Worm (Caenorhabditis elegans) whole organism, young adult: Measurements from ENCODE around the gene glb-5.
A peak's percentile ranks its signal among the peaks of the same experiment; 100 is the strongest.

Experiments used
- B0035.1 ChIP-seq: sonication (generic microtip); optimal IDR thresholded peaks from 2 replicates; lab custom pipeline; 2016; ENCODE audit warnings: missing genetic modification characterization, mild to moderate bottlenecking, missing compliant biosample characterization, missing genotype, missing genetic modification reagents
- B0261.1 ChIP-seq: sonication (generic microtip); optimal IDR thresholded peaks from 2 replicates; lab custom pipeline; 2016; ENCODE audit warnings: mild to moderate bottlenecking, missing genetic modification characterization, moderate library complexity, missing compliant biosample characterization
- D2030.7 ChIP-seq: fragments of 200-800 bp; sonication (Bioruptor generic); IDR thresholded peaks from 2 replicates; pipeline ENCODE4 v1.3.6; 2022; ENCODE audit warnings: missing genetic modification reagents, missing genetic modification characterization, missing compliant biosample characterization
- F23B12.7 ChIP-seq: sonication (generic microtip); optimal IDR thresholded peaks from 2 replicates; lab custom pipeline; 2017; ENCODE audit warnings: missing genetic modification characterization, mild to moderate bottlenecking, missing compliant biosample characterization, antibody characterized with exemption, moderate library complexity; ENCODE audit not compliant: insufficient read depth
- F55B11.4 ChIP-seq: sonication (generic microtip); optimal IDR thresholded peaks from 2 replicates; lab custom pipeline; 2016; ENCODE audit warnings: missing compliant biosample characterization, missing genetic modification characterization, borderline replicate concordance; ENCODE audit not compliant: insufficient read depth
- F57C9.4 ChIP-seq: sonication (generic microtip); optimal IDR thresholded peaks from 2 replicates; lab custom pipeline; 2017; ENCODE audit warnings: mild to moderate bottlenecking, missing genetic modification characterization, missing compliant biosample characterization
- atf-7 ChIP-seq: sonication (generic microtip); optimal IDR thresholded peaks from 2 replicates; lab custom pipeline; 2017; ENCODE audit warnings: mild to moderate bottlenecking, missing genetic modification characterization, missing compliant biosample characterization
- cebp-1 ChIP-seq, 2 experiments: fragments of 200-800 bp in 1 of 2; sonication (Bioruptor generic) in 1 of 2; sonication (generic microtip) in 1 of 2; IDR thresholded peaks in 1 of 2; optimal IDR thresholded peaks in 1 of 2; 2 replicates each; pipeline versions ENCODE4 v1.3.6 to Lab custom; 2017 to 2022; ENCODE audit warnings: missing compliant biosample characterization in 2 of 2, missing genetic modification characterization in 2 of 2, mild to moderate bottlenecking in 1 of 2, missing genetic modification reagents in 1 of 2, moderate library complexity in 1 of 2
- cebp-2 ChIP-seq: fragments of 200-800 bp; sonication (Bioruptor generic); IDR thresholded peaks from 2 replicates; pipeline ENCODE4 v1.3.6; 2022; ENCODE audit warnings: missing genetic modification characterization, missing compliant biosample characterization
- chd-7 ChIP-seq: sonication (generic microtip); optimal IDR thresholded peaks from 2 replicates; lab custom pipeline; 2016; ENCODE audit warnings: mild to moderate bottlenecking, missing genetic modification characterization, moderate library complexity, missing compliant biosample characterization
- dpff-1 ChIP-seq: sonication (generic microtip); optimal IDR thresholded peaks from 2 replicates; lab custom pipeline; 2017; ENCODE audit warnings: mild to moderate bottlenecking, missing genetic modification characterization, missing compliant biosample characterization
- dpl-1 ChIP-seq: fragments of 150-350 bp; optimal IDR thresholded peaks from 2 replicates; lab custom pipeline; 2014; ENCODE audit warnings: missing biosample characterization, missing genetic modification reagents, missing genetic modification characterization
- egl-44 ChIP-seq: fragments of 200-800 bp; sonication (Bioruptor generic); IDR thresholded peaks from 2 replicates; pipeline ENCODE4 v1.3.6; 2022; ENCODE audit warnings: missing genetic modification reagents, missing genetic modification characterization, missing compliant biosample characterization
- ets-4 ChIP-seq: fragments of 200-800 bp; sonication (Bioruptor generic); optimal IDR thresholded peaks from 2 replicates; lab custom pipeline; 2018; ENCODE audit warnings: mild to moderate bottlenecking, missing genetic modification characterization, missing compliant biosample characterization
- gei-17 ChIP-seq: fragments of 200-800 bp; sonication (Bioruptor generic); optimal IDR thresholded peaks from 2 replicates; lab custom pipeline; 2018; ENCODE audit warnings: mild to moderate bottlenecking, missing genetic modification characterization, missing compliant biosample characterization
- him-1 ChIP-seq: sonication (generic microtip); optimal IDR thresholded peaks from 2 replicates; lab custom pipeline; 2016; ENCODE audit warnings: missing genotype, missing genetic modification reagents, missing genetic modification characterization, missing compliant biosample characterization
- hlh-12 ChIP-seq: sonication (generic microtip); optimal IDR thresholded peaks from 2 replicates; lab custom pipeline; 2016; ENCODE audit warnings: missing genetic modification characterization, missing compliant biosample characterization
- hmg-20 ChIP-seq: fragments of 200-800 bp; sonication (Bioruptor generic); IDR thresholded peaks from 2 replicates; pipeline ENCODE4 v1.3.6; 2022; ENCODE audit warnings: missing genetic modification reagents, missing genetic modification characterization, missing compliant biosample characterization
- hsf-1 ChIP-seq: fragments of 200-800 bp; sonication (Bioruptor generic); IDR thresholded peaks from 2 replicates; pipeline ENCODE4 v1.3.6; 2022; ENCODE audit warnings: missing genetic modification reagents, missing genetic modification characterization, missing compliant biosample characterization
- let-607 ChIP-seq, 2 experiments: fragments of 200-800 bp in 1 of 2; sonication (Bioruptor generic) in 1 of 2; sonication (generic microtip) in 1 of 2; optimal IDR thresholded peaks; 2 replicates each; lab custom pipeline; 2016 to 2018; ENCODE audit warnings: mild to moderate bottlenecking in 2 of 2, missing compliant biosample characterization in 2 of 2, missing genetic modification characterization in 2 of 2, moderate library complexity in 2 of 2, missing genotype in 1 of 2
- lir-1 ChIP-seq: fragments of 200-800 bp; sonication (Bioruptor generic); conservative IDR thresholded peaks from 2 replicates; pipeline ENCODE4 v1.3.6; 2022; ENCODE audit warnings: missing genetic modification reagents, missing genetic modification characterization, missing compliant biosample characterization
- lsl-1 ChIP-seq: fragments of 200-800 bp; sonication (Bioruptor generic); optimal IDR thresholded peaks from 2 replicates; lab custom pipeline; 2018; ENCODE audit warnings: mild to moderate bottlenecking, missing genetic modification characterization, moderate library complexity, missing compliant biosample characterization
- lsy-27 ChIP-seq: sonication (generic microtip); optimal IDR thresholded peaks from 2 replicates; lab custom pipeline; 2017; ENCODE audit warnings: missing genetic modification characterization, mild to moderate bottlenecking, missing compliant biosample characterization, antibody characterized with exemption, missing genotype, borderline replicate concordance; ENCODE audit not compliant: insufficient read depth
- madf-3 ChIP-seq: fragments of 200-800 bp; sonication (Bioruptor generic); IDR thresholded peaks from 2 replicates; pipeline ENCODE4 v1.3.6; 2022; ENCODE audit warnings: missing genetic modification reagents, missing genetic modification characterization, missing compliant biosample characterization
- madf-6 ChIP-seq: fragments of 200-800 bp; sonication (Bioruptor generic); IDR thresholded peaks from 2 replicates; pipeline ENCODE4 v1.3.6; 2022; ENCODE audit warnings: missing genetic modification reagents, missing genetic modification characterization, missing compliant biosample characterization
- mes-4 ChIP-seq: sonication (generic microtip); optimal IDR thresholded peaks from 2 replicates; lab custom pipeline; 2016; ENCODE audit warnings: missing genotype, missing genetic modification characterization, missing compliant biosample characterization
- nfyb-1 ChIP-seq: fragments of 200-800 bp; sonication (Bioruptor generic); IDR thresholded peaks from 2 replicates; pipeline ENCODE4 v1.3.6; 2022; ENCODE audit warnings: missing genetic modification reagents, missing genetic modification characterization, missing compliant biosample characterization
- nhr-80 ChIP-seq: sonication (generic microtip); optimal IDR thresholded peaks from 2 replicates; lab custom pipeline; 2016; ENCODE audit warnings: missing genetic modification characterization, missing compliant biosample characterization
- nhr-90 ChIP-seq: sonication (generic microtip); optimal IDR thresholded peaks from 2 replicates; lab custom pipeline; 2016; ENCODE audit warnings: missing genotype, mild to moderate bottlenecking, missing genetic modification characterization, missing compliant biosample characterization
- snpc-1.1 ChIP-seq: sonication (generic microtip); optimal IDR thresholded peaks from 2 replicates; lab custom pipeline; 2017; ENCODE audit warnings: missing genetic modification characterization, mild to moderate bottlenecking, missing compliant biosample characterization, antibody characterized with exemption, moderate library complexity, missing genotype, missing genetic modification reagents; ENCODE audit not compliant: insufficient read depth
- sptf-2 ChIP-seq: fragments of 200-800 bp; sonication (Bioruptor generic); optimal IDR thresholded peaks from 2 replicates; lab custom pipeline; 2018; ENCODE audit warnings: mild to moderate bottlenecking, missing genetic modification characterization, missing compliant biosample characterization
- ztf-18 ChIP-seq: sonication (generic microtip); optimal IDR thresholded peaks from 2 replicates; lab custom pipeline; 2016; ENCODE audit warnings: missing genotype, mild to moderate bottlenecking, missing genetic modification characterization, missing compliant biosample characterization

Gene glb-5

ce11 chrV:5558590-5558989, at the start of gene glb-5:
glb-5 (plus strand) TSS chrV:5558890.
- TF ChIP-seq dpl-1 (no peak), gei-17 (GFP tag; lab: Kevin White, UChicago) (no peak), egl-44 (GFP tag; lab: Robert Waterston, UW) (no peak), chd-7 (no peak), atf-7 (tag; lab: Kevin White, UChicago) (no peak), madf-6 (GFP tag; lab: Robert Waterston, UW) (no peak), let-607 (tag; optimal IDR thresholded peaks at IDR 0.05; lab: Kevin White, UChicago) (no peak), lir-1 (GFP tag; lab: Robert Waterston, UW) (no peak)
- TF ChIP-seq, all 124 proteins: peak for 0

- TF ChIP-seq F57C9.4 (tag; lab: Kevin White, UChicago) (no peak), D2030.7 (GFP tag; lab: Robert Waterston, UW) (no peak), cebp-2 (GFP tag; lab: Robert Waterston, UW) (no peak), B0261.1 (no peak), nfyb-1 (GFP tag; lab: Robert Waterston, UW) (no peak), lir-1 (GFP tag; lab: Robert Waterston, UW) (no peak), snpc-1.1 (tag; lab: Kevin White, UChicago) (no peak), hsf-1 (no peak), let-607 (tag; optimal IDR thresholded peaks at IDR 0.05; lab: Kevin White, UChicago) (no peak), B0035.1 (no peak), F55B11.4 (tag; lab: Kevin White, UChicago) (no peak), lsl-1 (GFP tag; lab: Kevin White, UChicago) (no peak)
These were observed 49.6 kb upstream of the glb-5 start for ce11 chrV:5509134-5509533.

- peak; percentile 78 for TF ChIP-seq nhr-80
- no peak for TF ChIP-seq him-1 (tag; lab: Kevin White, UChicago)
- TF ChIP-seq ztf-18 (tag; lab: Kevin White, UChicago), result peak; percentile 31
These were observed 48.7 kb upstream of the glb-5 start for ce11 chrV:5509966-5510365.

ce11 chrV:5511720-5512119, 47.0 kb upstream of the glb-5 start:
- no peak for TF ChIP-seq nhr-90 (tag; lab: Kevin White, UChicago)
- peak; percentile 8 for TF ChIP-seq nhr-80

- TF ChIP-seq atf-7 (tag; lab: Kevin White, UChicago) (peak; percentile 49), nhr-80 (peak; percentile 86), ets-4 (peak; percentile 49), sptf-2 (GFP tag; lab: Kevin White, UChicago) (no peak), hlh-12 (tag; lab: Kevin White, UChicago) (no peak), dpff-1 (no peak), mes-4 (tag; lab: Kevin White, UChicago) (no peak), hmg-20 (GFP tag; lab: Robert Waterston, UW) (no peak), madf-3 (no peak), cebp-1 (GFP tag; IDR thresholded peaks at IDR 0.05; lab: Robert Waterston, UW) (no peak), cebp-1 (tag; optimal IDR thresholded peaks at IDR 0.05; lab: Kevin White, UChicago) (peak; percentile 37), F23B12.7 (tag; lab: Kevin White, UChicago) (no peak), F55B11.4 (tag; lab: Kevin White, UChicago) (no peak), lsy-27 (no peak)
These were observed 46.1 kb upstream of the glb-5 start for ce11 chrV:5512559-5512958.
